Fruit fly (Drosophila melanogaster) whole organism, embryonic: ENCODE data around the gene ss.

Experiments used
- Abd-B ChIP-seq: fragments of 200-800 bp; sonication (Bioruptor generic); optimal IDR thresholded peaks from 2 replicates; lab custom pipeline; 2018; ENCODE audit warnings: missing biosample characterization, mild to moderate bottlenecking, missing genetic modification characterization, moderate library complexity
- Bdp1 ChIP-seq: fragments of 200-800 bp; sonication (Bioruptor generic); optimal IDR thresholded peaks from 3 replicates; lab custom pipeline; 2016; ENCODE audit warnings: missing biosample characterization, missing genetic modification characterization
- BtbVII ChIP-seq: fragments of 200-800 bp; sonication (Bioruptor generic); optimal IDR thresholded peaks from 3 replicates; lab custom pipeline; 2017; ENCODE audit warnings: missing biosample characterization, mild to moderate bottlenecking, missing genetic modification characterization
- CG10321 ChIP-seq: fragments of 200-800 bp; sonication (Bioruptor generic); IDR thresholded peaks from 2 replicates; pipeline ENCODE4 v1.3.6; 2022; ENCODE audit warnings: missing biosample characterization, missing genetic modification characterization
- CG11093 ChIP-seq: fragments of 200-800 bp; sonication (Bioruptor generic); IDR thresholded peaks from 3 replicates; pipeline ENCODE4 v1.3.6; 2022; ENCODE audit warnings: missing biosample characterization, missing genetic modification characterization
- CG11456 ChIP-seq: fragments of 200-800 bp; sonication (Bioruptor generic); IDR thresholded peaks from 3 replicates; pipeline ENCODE4 v1.3.6; 2022; ENCODE audit warnings: missing biosample characterization, missing genetic modification characterization
- CG13775 ChIP-seq: fragments of 200-800 bp; sonication (Bioruptor generic); optimal IDR thresholded peaks from 3 replicates; lab custom pipeline; 2017; ENCODE audit warnings: missing biosample characterization, mild to moderate bottlenecking, missing genetic modification characterization
- CG14710 ChIP-seq: fragments of 200-800 bp; sonication (Bioruptor generic); optimal IDR thresholded peaks from 3 replicates; lab custom pipeline; 2019; ENCODE audit warnings: missing biosample characterization, mild to moderate bottlenecking, missing genetic modification characterization, moderate library complexity
- CG32767 ChIP-seq: fragments of 200-800 bp; sonication (Bioruptor generic); IDR thresholded peaks from 2 replicates; pipeline ENCODE4 v1.3.6; 2022; ENCODE audit warnings: missing biosample characterization, missing genetic modification characterization
- CG34376 ChIP-seq: fragments of 200-800 bp; sonication (Bioruptor generic); optimal IDR thresholded peaks from 2 replicates; lab custom pipeline; 2018; ENCODE audit warnings: missing biosample characterization, mild to moderate bottlenecking, missing genetic modification characterization
- CG4854 ChIP-seq: fragments of 200-800 bp; sonication (Bioruptor generic); optimal IDR thresholded peaks from 2 replicates; lab custom pipeline; 2016; ENCODE audit warnings: missing biosample characterization, missing genetic modification characterization, inconsistent platforms
- CG6765 ChIP-seq: fragments of 200-800 bp; sonication (Bioruptor generic); optimal IDR thresholded peaks from 3 replicates; lab custom pipeline; 2017; ENCODE audit warnings: missing biosample characterization, mild to moderate bottlenecking, missing genetic modification characterization
- CG8359 ChIP-seq: fragments of 200-800 bp; sonication (Bioruptor generic); optimal IDR thresholded peaks from 2 replicates; lab custom pipeline; 2017; ENCODE audit warnings: missing biosample characterization, mild to moderate bottlenecking, missing genetic modification characterization, borderline replicate concordance
- CG8765 ChIP-seq: fragments of 200-800 bp; sonication (Bioruptor generic); IDR thresholded peaks from 2 replicates; pipeline ENCODE4 v1.3.6; 2022; ENCODE audit warnings: missing biosample characterization, missing genetic modification characterization
- CG8944 ChIP-seq: fragments of 200-800 bp; sonication (Bioruptor generic); optimal IDR thresholded peaks from 3 replicates; lab custom pipeline; 2016; ENCODE audit warnings: missing biosample characterization, missing genetic modification characterization
- CrebB ChIP-seq: fragments of 200-800 bp; sonication (Bioruptor generic); optimal IDR thresholded peaks from 3 replicates; lab custom pipeline; 2018; ENCODE audit warnings: missing biosample characterization, mild to moderate bottlenecking, missing genetic modification characterization
- Doc3 ChIP-seq: fragments of 200-800 bp; sonication (Bioruptor generic); IDR thresholded peaks from 3 replicates; pipeline ENCODE4 v1.3.6; 2022; ENCODE audit warnings: missing biosample characterization, missing genetic modification characterization; ENCODE audit not compliant: partially characterized antibody
- Hey ChIP-seq: fragments of 200-800 bp; sonication (Bioruptor generic); optimal IDR thresholded peaks from 3 replicates; lab custom pipeline; 2018; ENCODE audit warnings: missing biosample characterization, mild to moderate bottlenecking, missing genetic modification characterization
- Hmx ChIP-seq: fragments of 200-800 bp; sonication (Bioruptor generic); optimal IDR thresholded peaks from 2 replicates; lab custom pipeline; 2016; ENCODE audit warnings: missing biosample characterization, missing genetic modification characterization
- MBD-R2 ChIP-seq: fragments of 200-800 bp; sonication (Bioruptor generic); IDR thresholded peaks from 2 replicates; pipeline ENCODE4 v1.3.6; 2022; ENCODE audit warnings: missing biosample characterization, missing genetic modification characterization
- MTF-1 ChIP-seq: fragments of 200-800 bp; sonication (Bioruptor generic); optimal IDR thresholded peaks from 2 replicates; lab custom pipeline; 2018; ENCODE audit warnings: missing biosample characterization, mild to moderate bottlenecking, missing genetic modification characterization, borderline replicate concordance
- Oaz ChIP-seq: fragments of 200-800 bp; sonication (Bioruptor generic); IDR thresholded peaks from 2 replicates; pipeline ENCODE4 v1.3.6; 2022; ENCODE audit warnings: missing biosample characterization, missing genetic modification characterization
- Optix ChIP-seq: fragments of 200-800 bp; sonication (Bioruptor generic); IDR thresholded peaks from 3 replicates; pipeline ENCODE4 v1.3.6; 2022; ENCODE audit warnings: missing biosample characterization, missing genetic modification characterization
- Scr ChIP-seq: fragments of 200-800 bp; sonication (Bioruptor generic); IDR thresholded peaks from 2 replicates; pipeline ENCODE4 v1.3.6; 2022; ENCODE audit warnings: missing biosample characterization, missing genetic modification characterization; ENCODE audit not compliant: partially characterized antibody
- Sry-δ ChIP-seq: fragments of 200-800 bp; sonication (Bioruptor generic); optimal IDR thresholded peaks from 2 replicates; lab custom pipeline; 2016; ENCODE audit warnings: missing biosample characterization, missing genetic modification characterization
- ash1 ChIP-seq: fragments of 200-800 bp; sonication (Bioruptor generic); optimal IDR thresholded peaks from 2 replicates; lab custom pipeline; 2018; ENCODE audit warnings: missing biosample characterization, mild to moderate bottlenecking, missing genetic modification characterization
- ato ChIP-seq: fragments of 200-800 bp; sonication (Bioruptor generic); IDR thresholded peaks from 2 replicates; pipeline ENCODE4 v1.3.6; 2022; ENCODE audit warnings: missing biosample characterization, missing genetic modification characterization; ENCODE audit not compliant: partially characterized antibody
- chif ChIP-seq, 2 experiments: fragments of 200-800 bp; sonication (Bioruptor generic); optimal IDR thresholded peaks; 3 replicates each; lab custom pipeline; 2016; ENCODE audit warnings: missing biosample characterization in 2 of 2, missing genetic modification characterization in 2 of 2
- dan ChIP-seq: fragments of 200-800 bp; sonication (Bioruptor generic); IDR thresholded peaks from 2 replicates; pipeline ENCODE4 v1.3.6; 2022; ENCODE audit warnings: missing biosample characterization, missing genetic modification characterization
- dpn ChIP-seq, 2 experiments: fragments of 200-800 bp; sonication (Bioruptor generic); optimal IDR thresholded peaks; 3 replicates each; lab custom pipeline; 2016; ENCODE audit warnings: missing biosample characterization in 2 of 2, missing genetic modification characterization in 2 of 2
- en ChIP-seq: fragments of 200-800 bp; sonication (Bioruptor generic); optimal IDR thresholded peaks from 2 replicates; lab custom pipeline; 2016; ENCODE audit warnings: missing biosample characterization, missing genetic modification characterization
- fu2 ChIP-seq: fragments of 200-800 bp; sonication (Bioruptor generic); optimal IDR thresholded peaks from 2 replicates; lab custom pipeline; 2016; ENCODE audit warnings: missing biosample characterization, missing genetic modification characterization
- gce ChIP-seq: fragments of 200-800 bp; sonication (Bioruptor generic); IDR thresholded peaks from 3 replicates; pipeline ENCODE4 v1.3.6; 2022; ENCODE audit warnings: missing biosample characterization, missing genetic modification characterization
- gro ChIP-seq: fragments of 200-800 bp; sonication (Bioruptor generic); optimal IDR thresholded peaks from 2 replicates; lab custom pipeline; 2016; ENCODE audit warnings: missing biosample characterization, missing genetic modification characterization
- jing ChIP-seq: fragments of 200-800 bp; sonication (Bioruptor generic); optimal IDR thresholded peaks from 2 replicates; lab custom pipeline; 2018; ENCODE audit warnings: missing biosample characterization, mild to moderate bottlenecking, missing genetic modification characterization
- jumu ChIP-seq: fragments of 200-800 bp; sonication (Bioruptor generic); optimal IDR thresholded peaks from 3 replicates; lab custom pipeline; 2016; ENCODE audit warnings: missing biosample characterization, missing genetic modification characterization
- klu ChIP-seq: fragments of 200-800 bp; sonication (Bioruptor generic); IDR thresholded peaks from 2 replicates; pipeline ENCODE4 v1.3.6; 2022; ENCODE audit warnings: missing biosample characterization, missing genetic modification characterization
- knrl ChIP-seq: fragments of 200-800 bp; sonication (Bioruptor generic); IDR thresholded peaks from 3 replicates; pipeline ENCODE4 v1.3.6; 2022; ENCODE audit warnings: missing biosample characterization, missing genetic modification characterization; ENCODE audit not compliant: partially characterized antibody
- luna ChIP-seq: fragments of 200-800 bp; sonication (Bioruptor generic); optimal IDR thresholded peaks from 2 replicates; lab custom pipeline; 2016; ENCODE audit warnings: missing biosample characterization, missing genetic modification characterization
- nom ChIP-seq: fragments of 200-800 bp; sonication (Bioruptor generic); optimal IDR thresholded peaks from 2 replicates; lab custom pipeline; 2017; ENCODE audit warnings: missing biosample characterization, missing genetic modification characterization, mild to moderate bottlenecking, moderate library complexity, missing genetic modification reagents
- onecut ChIP-seq: fragments of 200-800 bp; sonication (Bioruptor generic); IDR thresholded peaks from 2 replicates; pipeline ENCODE4 v1.3.6; 2022; ENCODE audit warnings: missing biosample characterization, missing genetic modification characterization
- pho ChIP-seq: fragments of 200-800 bp; sonication (Bioruptor generic); optimal IDR thresholded peaks from 2 replicates; lab custom pipeline; 2016; ENCODE audit warnings: missing biosample characterization, missing genetic modification characterization
- run ChIP-seq: fragments of 200-800 bp; sonication (Bioruptor generic); optimal IDR thresholded peaks from 3 replicates; lab custom pipeline; 2018; ENCODE audit warnings: missing biosample characterization, mild to moderate bottlenecking, missing genetic modification characterization
- sd ChIP-seq: fragments of 200-800 bp; sonication (Bioruptor generic); optimal IDR thresholded peaks from 3 replicates; lab custom pipeline; 2018; ENCODE audit warnings: missing biosample characterization, mild to moderate bottlenecking, missing genetic modification characterization, moderate library complexity
- sqz ChIP-seq: fragments of 200-800 bp; sonication (Bioruptor generic); optimal IDR thresholded peaks from 3 replicates; lab custom pipeline; 2018; ENCODE audit warnings: missing biosample characterization, mild to moderate bottlenecking, missing genetic modification characterization
- toy ChIP-seq: fragments of 200-800 bp; sonication (Bioruptor generic); IDR thresholded peaks from 2 replicates; pipeline ENCODE4 v1.3.6; 2022; ENCODE audit warnings: missing biosample characterization, missing genetic modification characterization
- tx ChIP-seq: fragments of 200-800 bp; sonication (Bioruptor generic); optimal IDR thresholded peaks from 2 replicates; lab custom pipeline; 2016; ENCODE audit warnings: missing biosample characterization, missing genetic modification characterization
- wdn ChIP-seq: fragments of 200-800 bp; sonication (Bioruptor generic); IDR thresholded peaks from 2 replicates; pipeline ENCODE4 v1.3.6; 2022; ENCODE audit warnings: missing biosample characterization, missing genetic modification characterization
- zen ChIP-seq: fragments of 200-800 bp; sonication (Bioruptor generic); optimal IDR thresholded peaks from 3 replicates; lab custom pipeline; 2018; ENCODE audit warnings: missing biosample characterization, mild to moderate bottlenecking, missing genetic modification characterization, moderate library complexity

Gene ss

dm6 chr3R:16449187-16449973, 45.9 kb upstream of the ss start (continued):
- TF ChIP-seq pho (GFP tag; lab: Kevin White, UChicago) (peak; percentile 61), CG32767 (GFP tag; lab: Robert Waterston, UW) (peak; percentile 88), CG14710 (peak; percentile 95), CG11093 (peak; percentile 94), CG13775 (GFP tag; lab: Kevin White, UChicago) (peak; percentile 72), toy (GFP tag; lab: Robert Waterston, UW) (peak; percentile 65; the same call in 1 of the 2 replicates), Abd-B (GFP tag; lab: Kevin White, UChicago) (peak; percentile 96), wdn (GFP tag; lab: Robert Waterston, UW) (peak; percentile 80), Optix (GFP tag; lab: Robert Waterston, UW) (peak; percentile 94), Sry-δ (GFP tag; lab: Kevin White, UChicago) (peak; percentile 71), MBD-R2 (GFP tag; lab: Robert Waterston, UW) (peak; percentile 52), CG11456 (GFP tag; lab: Robert Waterston, UW) (peak; percentile 95), run (tag; lab: Kevin White, UChicago) (peak; percentile 77), gro (GFP tag; lab: Kevin White, UChicago) (peak; percentile 74), ash1 (GFP tag; lab: Kevin White, UChicago) (peak; percentile 62), fu2 (GFP tag; lab: Kevin White, UChicago) (peak; percentile 76), chif (GFP tag; optimal IDR thresholded peaks at IDR 0.05; lab: Kevin White, UChicago) (peak; percentile 93 to 96), klu (peak; percentile 77), Hey (tag; lab: Kevin White, UChicago) (peak; percentile 40), jumu (GFP tag; lab: Kevin White, UChicago) (peak; percentile 95), gce (GFP tag; lab: Robert Waterston, UW) (peak; percentile 96), zen (peak; percentile 93), tx (GFP tag; lab: Kevin White, UChicago) (peak; percentile 79), CG6765 (no peak), CrebB (tag; lab: Kevin White, UChicago) (peak; percentile 77), CG8765 (GFP tag; lab: Robert Waterston, UW) (peak; percentile 93), Bdp1 (GFP tag; lab: Kevin White, UChicago) (peak; percentile 73), CG10321 (GFP tag; lab: Robert Waterston, UW) (peak; percentile 34; the same call in 1 of the 2 replicates), nom (GFP tag; lab: Kevin White, UChicago) (peak; percentile 96), CG8944 (GFP tag; lab: Kevin White, UChicago) (peak; percentile 96), Hmx (GFP tag; lab: Kevin White, UChicago) (peak; percentile 34), dpn (GFP tag; optimal IDR thresholded peaks at IDR 0.05; lab: Kevin White, UChicago) (peak; percentile 92 to 95), CG8359 (GFP tag; lab: Kevin White, UChicago) (peak; percentile 84), dan (GFP tag; lab: Robert Waterston, UW) (peak; percentile 96), Scr (GFP tag; lab: Robert Waterston, UW) (0 out of 2 replicates have a peak, but pooled peaks have one; percentile 15), jing (peak; percentile 93), knrl (GFP tag; lab: Robert Waterston, UW) (peak; percentile 68; the same call in 2 of the 3 replicates), luna (GFP tag; lab: Kevin White, UChicago) (no peak), sd (tag; lab: Kevin White, UChicago) (peak; percentile 62), onecut (GFP tag; lab: Robert Waterston, UW) (peak; percentile 88), en (GFP tag; lab: Kevin White, UChicago) (peak; percentile 80), Oaz (GFP tag; lab: Robert Waterston, UW) (0 out of 2 replicates have a peak, but pooled peaks have one; percentile 6), ato (GFP tag; lab: Robert Waterston, UW) (no peak), sqz (GFP tag; lab: Kevin White, UChicago) (peak; percentile 91), Doc3 (GFP tag; lab: Robert Waterston, UW) (no peak), CG34376 (no peak), CG4854 (peak; percentile 78), BtbVII (GFP tag; lab: Kevin White, UChicago) (peak; percentile 64), MTF-1 (GFP tag; lab: Kevin White, UChicago) (peak; percentile 91)
